Worm (Caenorhabditis elegans): ENCODE measurements around the gene ZC239.17.

- TF ChIP-seq hlh-30 (tag; optimal IDR thresholded peaks at IDR 0.05; ENCODE audit: insufficient read depth) (no peak), gmeb-2 (tag; optimal IDR thresholded peaks at IDR 0.05) (no peak), C38D4.7 (GFP tag; optimal IDR thresholded peaks at IDR 0.05) (no peak), lim-6 (tag; optimal IDR thresholded peaks at IDR 0.05) (no peak)
These were observed 4.7 kb upstream of the ZC239.17 start, which contains the start of gene srh-297 for ce11 chrII:3230422-3230821.
